Worm (Caenorhabditis elegans) whole organism, L1 larva: ENCODE measurements around the gene col-185.

ENCODE experiments used
- aha-1 ChIP-seq: fragments of 150-350 bp; optimal IDR thresholded peaks from 2 replicates; lab custom pipeline; 2014; ENCODE audit warnings: missing biosample characterization, missing genetic modification characterization
- fkh-4 ChIP-seq: sonication (generic microtip); optimal IDR thresholded peaks from 2 replicates; lab custom pipeline; 2016; ENCODE audit warnings: missing compliant biosample characterization, missing genetic modification characterization, borderline replicate concordance
- nhr-77 ChIP-seq: fragments of 150-350 bp; optimal IDR thresholded peaks from 2 replicates; lab custom pipeline; 2014; ENCODE audit warnings: missing biosample characterization, missing genetic modification characterization
- sox-4 ChIP-seq: sonication (generic microtip); optimal IDR thresholded peaks from 2 replicates; lab custom pipeline; 2016; ENCODE audit warnings: missing genetic modification characterization, missing compliant biosample characterization

DNA sequence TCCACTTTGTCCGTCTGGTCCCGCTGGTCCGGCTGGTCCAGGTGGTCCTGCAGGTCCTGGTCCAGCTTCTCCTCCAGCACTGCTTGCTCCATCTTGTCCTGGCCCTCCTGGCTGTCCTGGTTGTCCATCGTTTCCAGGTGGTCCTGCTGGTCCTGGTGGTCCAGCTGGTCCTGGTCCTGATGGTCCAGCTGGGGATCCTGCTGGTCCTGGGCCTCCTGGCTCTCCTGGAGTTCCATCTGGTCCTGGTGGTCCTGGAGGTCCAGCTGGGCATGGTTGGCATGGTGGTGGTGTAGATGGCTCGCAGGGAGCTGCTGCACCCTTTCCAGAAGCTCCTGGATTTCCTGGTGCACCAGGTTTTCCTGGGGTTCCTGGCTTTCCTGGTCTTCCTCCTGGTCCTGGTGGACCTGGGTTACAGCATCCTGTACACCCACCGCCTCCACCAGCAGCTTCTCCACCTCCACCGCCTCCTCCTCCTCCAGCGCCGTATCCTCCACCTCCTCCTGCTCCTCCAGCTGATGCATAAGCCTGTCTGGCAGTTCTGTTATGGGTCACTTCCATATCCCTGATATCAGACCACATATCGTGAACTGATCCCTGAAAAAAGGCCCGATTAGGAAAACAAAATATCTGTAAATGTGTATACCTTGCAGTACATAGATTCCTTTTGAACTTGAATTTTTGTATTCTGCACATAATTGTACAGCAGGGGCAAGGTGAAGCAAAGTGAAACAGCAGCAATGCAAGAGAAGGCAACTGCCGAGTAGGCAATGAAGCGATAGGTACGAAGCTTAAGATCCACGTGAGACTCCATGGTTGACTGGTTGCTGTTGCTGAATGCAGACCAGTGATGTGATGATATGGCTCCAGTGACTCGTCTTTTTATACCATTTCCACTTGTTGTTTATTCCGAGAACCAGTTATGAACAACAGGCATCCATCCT is 43.7 kb downstream of the col-185 start, which contains the start of gene col-183:
- TF ChIP-seq fkh-4 (tag; lab: Kevin White, UChicago) (no peak), aha-1 (tag; lab: Kevin White, UChicago) (no peak), sox-4 (no peak), nhr-77 (tag; lab: Kevin White, UChicago) (no peak)
